Fruit fly (Drosophila melanogaster): ENCODE results near the gene CG8945.
A peak's percentile ranks its signal among the peaks of the same experiment; 100 is the strongest.

DNA sequence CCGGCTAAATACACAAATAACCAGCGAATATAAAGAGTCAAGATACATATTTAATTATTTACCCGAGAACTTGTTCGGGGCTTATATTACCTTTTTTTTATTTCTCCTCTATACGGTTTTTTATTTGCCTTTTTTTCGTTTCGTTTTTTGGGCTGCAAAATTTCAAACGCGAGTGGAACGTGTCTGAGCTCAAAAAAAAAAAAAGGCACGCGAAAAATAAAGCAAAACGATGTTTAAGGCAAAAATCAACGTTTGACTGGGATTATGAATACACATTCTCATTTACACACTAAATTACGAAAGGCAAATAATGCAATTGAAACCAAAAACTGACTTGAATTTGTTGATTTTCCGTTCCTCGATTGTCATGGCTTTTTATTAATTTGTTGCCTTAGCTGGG, 22.2 kb upstream of the CG8945 start:
- TF ChIP-seq tj (GFP tag; optimal IDR thresholded peaks at IDR 0.05) (peak; percentile 30), kay (GFP tag; ENCODE audit: borderline replicate concordance) (peak; percentile 63), CG5204 (GFP tag; optimal IDR thresholded peaks at IDR 0.05) (no peak), Mnt (GFP tag; optimal IDR thresholded peaks at IDR 0.05) (no peak), Hr96 (GFP tag; optimal IDR thresholded peaks at IDR 0.05) (no peak), CG14711 (tag; optimal IDR thresholded peaks at IDR 0.05) (no peak)

All from whole organism, adult.